Worm (Caenorhabditis elegans) whole organism, L4/young adult: ENCODE data around the gene srg-9.

Source experiments
- W03F9.2 ChIP-seq: fragments of 150-350 bp; optimal IDR thresholded peaks from 2 replicates; lab custom pipeline; 2014; ENCODE audit warnings: missing biosample characterization, missing genetic modification characterization
- dao-5 ChIP-seq: sonication (generic microtip); optimal IDR thresholded peaks from 2 replicates; lab custom pipeline; 2016; ENCODE audit warnings: missing genotype, missing genetic modification characterization, moderate library complexity, missing compliant biosample characterization
- him-1 ChIP-seq: sonication (generic microtip); optimal IDR thresholded peaks from 2 replicates; lab custom pipeline; 2016; ENCODE audit warnings: missing genotype, missing genetic modification reagents, missing genetic modification characterization, missing compliant biosample characterization

- TF ChIP-seq dao-5 (tag; lab: Kevin White, UChicago): no peak
- TF ChIP-seq W03F9.2 (tag; lab: Kevin White, UChicago): no peak
- no peak for TF ChIP-seq him-1 (tag; lab: Kevin White, UChicago)
Measured at ce11 chrIII:6264447-6264846, 7.9 kb upstream of the srg-9 start, which contains the start of gene srg-5.
